Fruit fly (Drosophila melanogaster) whole organism, embryonic: ENCODE measurements around the gene spirit.
A peak's percentile ranks its signal among the peaks of the same experiment; 100 is the strongest.

Experiments used
- Awh ChIP-seq: fragments of 200-800 bp; sonication (Bioruptor generic); IDR thresholded peaks from 2 replicates; pipeline ENCODE4, ENCODE4 v1.3.6; 2022; ENCODE audit warnings: missing biosample characterization, missing genetic modification characterization
- BtbVII ChIP-seq: fragments of 200-800 bp; sonication (Bioruptor generic); optimal IDR thresholded peaks from 3 replicates; lab custom pipeline; 2017; ENCODE audit warnings: missing biosample characterization, mild to moderate bottlenecking, missing genetic modification characterization
- CG1024 ChIP-seq: fragments of 200-800 bp; sonication (Bioruptor generic); IDR thresholded peaks from 2 replicates; pipeline ENCODE4 v1.3.6; 2022; ENCODE audit warnings: missing biosample characterization, missing genetic modification characterization
- CG10979 ChIP-seq: fragments of 200-800 bp; sonication (Bioruptor generic); optimal IDR thresholded peaks from 2 replicates; lab custom pipeline; 2018; ENCODE audit warnings: missing biosample characterization, mild to moderate bottlenecking, missing genetic modification characterization, moderate library complexity
- CG11398 ChIP-seq: fragments of 200-800 bp; sonication (Bioruptor generic); optimal IDR thresholded peaks from 2 replicates; lab custom pipeline; 2016; ENCODE audit warnings: missing biosample characterization, missing genetic modification characterization
- CG12391 ChIP-seq: fragments of 200-800 bp; sonication (Bioruptor generic); optimal IDR thresholded peaks from 3 replicates; lab custom pipeline; 2018; ENCODE audit warnings: missing biosample characterization, mild to moderate bottlenecking, missing genetic modification characterization, moderate library complexity
- CG14441 ChIP-seq: fragments of 200-800 bp; sonication (Bioruptor generic); IDR thresholded peaks from 2 replicates; pipeline ENCODE4 v1.3.6; 2022; ENCODE audit warnings: missing biosample characterization, missing genetic modification characterization
- CG14965 ChIP-seq: fragments of 200-800 bp; sonication (Bioruptor generic); optimal IDR thresholded peaks from 2 replicates; lab custom pipeline; 2016; ENCODE audit warnings: missing biosample characterization, missing genetic modification characterization, borderline replicate concordance
- CG15479 ChIP-seq: fragments of 200-800 bp; sonication (Bioruptor generic); optimal IDR thresholded peaks from 3 replicates; lab custom pipeline; 2019; ENCODE audit warnings: missing biosample characterization, mild to moderate bottlenecking, missing genetic modification characterization, moderate library complexity
- CG1647 ChIP-seq: fragments of 200-800 bp; sonication (Bioruptor generic); optimal IDR thresholded peaks from 3 replicates; lab custom pipeline; 2016; ENCODE audit warnings: missing biosample characterization, missing genetic modification characterization
- CG18599 ChIP-seq: fragments of 200-800 bp; sonication (Bioruptor generic); optimal IDR thresholded peaks from 3 replicates; lab custom pipeline; 2017; ENCODE audit warnings: missing biosample characterization, missing genetic modification characterization, mild to moderate bottlenecking, moderate library complexity, missing genetic modification reagents
- CG33557 ChIP-seq: fragments of 200-800 bp; sonication (Bioruptor generic); optimal IDR thresholded peaks from 2 replicates; lab custom pipeline; 2019; ENCODE audit warnings: missing biosample characterization, mild to moderate bottlenecking, missing genetic modification characterization, moderate library complexity
- CG6765 ChIP-seq: fragments of 200-800 bp; sonication (Bioruptor generic); optimal IDR thresholded peaks from 3 replicates; lab custom pipeline; 2017; ENCODE audit warnings: missing biosample characterization, mild to moderate bottlenecking, missing genetic modification characterization
- CG8281 ChIP-seq: fragments of 200-800 bp; sonication (Bioruptor generic); optimal IDR thresholded peaks from 2 replicates; lab custom pipeline; 2018; ENCODE audit warnings: missing biosample characterization, mild to moderate bottlenecking, missing genetic modification characterization, moderate library complexity
- CG8478 ChIP-seq: fragments of >200 bp; optimal IDR thresholded peaks from 2 replicates; lab custom pipeline; 2018
- CG9797 ChIP-seq: fragments of 200-800 bp; sonication (Bioruptor generic); optimal IDR thresholded peaks from 3 replicates; lab custom pipeline; 2018; ENCODE audit warnings: missing biosample characterization, mild to moderate bottlenecking, missing genetic modification characterization
- CG9932 ChIP-seq: fragments of 200-800 bp; sonication (Bioruptor generic); IDR thresholded peaks from 2 replicates; pipeline ENCODE4 v1.3.6; 2022; ENCODE audit warnings: missing biosample characterization, missing genetic modification characterization
- Dip3 ChIP-seq: fragments of 200-800 bp; sonication (Bioruptor generic); optimal IDR thresholded peaks from 3 replicates; lab custom pipeline; 2016; ENCODE audit warnings: missing biosample characterization, missing genetic modification characterization
- E2f2 ChIP-seq: fragments of 200-800 bp; sonication (Bioruptor generic); IDR thresholded peaks from 2 replicates; pipeline ENCODE4 v1.3.6; 2022; ENCODE audit warnings: missing biosample characterization, missing genetic modification characterization
- Elba2 ChIP-seq: fragments of 200-800 bp; sonication (Bioruptor generic); optimal IDR thresholded peaks from 3 replicates; lab custom pipeline; 2016; ENCODE audit warnings: missing biosample characterization, missing genetic modification characterization
- Hr39 ChIP-seq: fragments of >200 bp; optimal IDR thresholded peaks from 2 replicates; lab custom pipeline; 2017
- Jarid2 ChIP-seq: fragments of 200-800 bp; sonication (Bioruptor generic); optimal IDR thresholded peaks from 3 replicates; lab custom pipeline; 2017; ENCODE audit warnings: mild to moderate bottlenecking, missing biosample characterization, missing genetic modification reagents, missing genetic modification characterization
- Mad ChIP-seq: fragments of 200-800 bp; sonication (Bioruptor generic); optimal IDR thresholded peaks from 2 replicates; lab custom pipeline; 2016; ENCODE audit warnings: missing biosample characterization, missing genetic modification characterization
- Med ChIP-seq: fragments of 200-800 bp; sonication (Bioruptor generic); peaks from one replicate; lab custom pipeline; 2016; ENCODE audit warnings: missing biosample characterization, missing genetic modification characterization, mild to moderate bottlenecking, inconsistent platforms, moderate library complexity
- Meics ChIP-seq: fragments of 200-800 bp; sonication (Bioruptor generic); optimal IDR thresholded peaks from 2 replicates; lab custom pipeline; 2017; ENCODE audit warnings: missing biosample characterization, mild to moderate bottlenecking, missing genetic modification characterization
- Oaz ChIP-seq: fragments of 200-800 bp; sonication (Bioruptor generic); IDR thresholded peaks from 2 replicates; pipeline ENCODE4 v1.3.6; 2022; ENCODE audit warnings: missing biosample characterization, missing genetic modification characterization
- Ptx1 ChIP-seq: fragments of 200-800 bp; sonication (Bioruptor generic); IDR thresholded peaks from 2 replicates; pipeline ENCODE4 v1.3.6; 2022; ENCODE audit warnings: missing biosample characterization, missing genetic modification characterization
- Sin3A ChIP-seq: fragments of >200 bp; optimal IDR thresholded peaks from 2 replicates; lab custom pipeline; 2018
- Stat92E ChIP-seq, 3 experiments: fragments of >200 bp in 2 of 3; fragments of 200-800 bp in 1 of 3; sonication (Bioruptor generic) in 1 of 3; optimal IDR thresholded peaks; 2 replicates each; lab custom pipeline; 2017 to 2019; ENCODE audit warnings: missing biosample characterization in 3 of 3, missing genetic modification characterization in 3 of 3, mild to moderate bottlenecking in 1 of 3, moderate library complexity in 1 of 3
- YL-1 ChIP-seq: fragments of 200-800 bp; sonication (Bioruptor generic); optimal IDR thresholded peaks from 3 replicates; lab custom pipeline; 2017; ENCODE audit warnings: missing biosample characterization, mild to moderate bottlenecking, missing genetic modification characterization
- amos ChIP-seq: fragments of 200-800 bp; sonication (Bioruptor generic); IDR thresholded peaks from 2 replicates; pipeline ENCODE4 v1.3.6; 2022; ENCODE audit warnings: missing biosample characterization, missing genetic modification characterization; ENCODE audit not compliant: partially characterized antibody
- bbx ChIP-seq: fragments of 200-800 bp; sonication (Bioruptor generic); IDR thresholded peaks from 2 replicates; pipeline ENCODE4 v1.3.6; 2022; ENCODE audit warnings: missing biosample characterization, missing genetic modification characterization; ENCODE audit not compliant: partially characterized antibody
- dimm ChIP-seq: fragments of 200-800 bp; sonication (Bioruptor generic); IDR thresholded peaks from 2 replicates; pipeline ENCODE4 v1.3.6; 2022; ENCODE audit warnings: missing biosample characterization, missing genetic modification characterization
- dmrt99B ChIP-seq: fragments of 200-800 bp; sonication (Bioruptor generic); optimal IDR thresholded peaks from 2 replicates; lab custom pipeline; 2018; ENCODE audit warnings: missing biosample characterization, mild to moderate bottlenecking, missing genetic modification characterization, moderate library complexity
- fd102C ChIP-seq: fragments of 200-800 bp; sonication (Bioruptor generic); optimal IDR thresholded peaks from 2 replicates; lab custom pipeline; 2018; ENCODE audit warnings: missing biosample characterization, mild to moderate bottlenecking, missing genetic modification characterization, moderate library complexity
- fd96Cb ChIP-seq: fragments of 200-800 bp; sonication (Bioruptor generic); optimal IDR thresholded peaks from 2 replicates; lab custom pipeline; 2018; ENCODE audit warnings: missing biosample characterization, mild to moderate bottlenecking, missing genetic modification characterization, moderate library complexity
- gt ChIP-seq: fragments of 200-800 bp; sonication (Bioruptor generic); IDR thresholded peaks from 2 replicates; pipeline ENCODE4 v1.3.6; 2022; ENCODE audit warnings: missing biosample characterization, missing genetic modification characterization
- jigr1 ChIP-seq: fragments of 200-800 bp; sonication (Bioruptor generic); IDR thresholded peaks from 3 replicates; pipeline ENCODE4 v1.3.6; 2022; ENCODE audit warnings: missing biosample characterization, missing genetic modification characterization
- kah ChIP-seq: fragments of 200-800 bp; sonication (Bioruptor generic); optimal IDR thresholded peaks from 2 replicates; lab custom pipeline; 2018; ENCODE audit warnings: missing biosample characterization, mild to moderate bottlenecking, missing genetic modification characterization
- luna ChIP-seq: fragments of 200-800 bp; sonication (Bioruptor generic); optimal IDR thresholded peaks from 2 replicates; lab custom pipeline; 2016; ENCODE audit warnings: missing biosample characterization, missing genetic modification characterization
- org-1 ChIP-seq: fragments of 200-800 bp; sonication (Bioruptor generic); optimal IDR thresholded peaks from 2 replicates; lab custom pipeline; 2017; ENCODE audit warnings: missing biosample characterization, missing genetic modification characterization
- rib ChIP-seq: fragments of 200-800 bp; sonication (Bioruptor generic); IDR thresholded peaks from 2 replicates; pipeline ENCODE4 v1.3.6; 2022; ENCODE audit warnings: missing biosample characterization, missing genetic modification characterization
- row ChIP-seq: fragments of 200-800 bp; sonication (Bioruptor generic); IDR thresholded peaks from 3 replicates; pipeline ENCODE4 v1.3.6; 2022; ENCODE audit warnings: missing biosample characterization, missing genetic modification characterization
- sens ChIP-seq: fragments of 200-800 bp; sonication (Bioruptor generic); peaks from one replicate; lab custom pipeline; 2016; ENCODE audit warnings: missing biosample characterization, missing genetic modification characterization
- seq ChIP-seq: fragments of 200-800 bp; sonication (Bioruptor generic); IDR thresholded peaks from 2 replicates; pipeline ENCODE4 v1.3.6; 2022; ENCODE audit warnings: missing biosample characterization, missing genetic modification characterization
- sna ChIP-seq: fragments of 200-800 bp; sonication (Bioruptor generic); IDR thresholded peaks from 2 replicates; pipeline ENCODE4 v1.3.6; 2022; ENCODE audit warnings: missing biosample characterization, missing genetic modification characterization; ENCODE audit not compliant: partially characterized antibody
- sqz ChIP-seq: fragments of 200-800 bp; sonication (Bioruptor generic); optimal IDR thresholded peaks from 3 replicates; lab custom pipeline; 2018; ENCODE audit warnings: missing biosample characterization, mild to moderate bottlenecking, missing genetic modification characterization
- ssp ChIP-seq: fragments of 200-800 bp; sonication (Bioruptor generic); IDR thresholded peaks from 2 replicates; pipeline ENCODE4 v1.3.6; 2022; ENCODE audit warnings: missing biosample characterization, missing genetic modification characterization
- tgo ChIP-seq: fragments of 200-800 bp; sonication (Bioruptor generic); IDR thresholded peaks from 3 replicates; pipeline ENCODE4 v1.3.6; 2022; ENCODE audit warnings: missing biosample characterization, missing genetic modification characterization
- tll ChIP-seq, 2 experiments: fragments of 200-800 bp in 1 of 2; fragments of >200 bp in 1 of 2; sonication (Bioruptor generic) in 1 of 2; optimal IDR thresholded peaks; 2 replicates each; lab custom pipeline; 2017 to 2019; ENCODE audit warnings: missing biosample characterization in 2 of 2, missing genetic modification characterization in 2 of 2, mild to moderate bottlenecking in 1 of 2, moderate library complexity in 1 of 2

spirit gene

dm6 chrX:8542728-8543127, 30.7 kb downstream of the spirit start (continued):
- TF ChIP-seq Hr39 (lab: Kevin White, UChicago) (no peak), dimm (GFP tag; lab: Robert Waterston, UW) (0 out of 2 replicates have a peak, but pooled peaks have one; percentile 10), Oaz (0 out of 2 replicates have a peak, but pooled peaks have one; percentile 17), CG10979 (tag; lab: Kevin White, UChicago) (peak; percentile 22), Ptx1 (peak; percentile 49), CG9932 (GFP tag; lab: Robert Waterston, UW) (peak; percentile 33; the same call in 1 of the 2 replicates), row (GFP tag; lab: Robert Waterston, UW) (peak; percentile 67)
- TF ChIP-seq, all 482 proteins: peak for 98

dm6 chrX:8541985-8542384, 31.4 kb downstream of the spirit start:
- TF ChIP-seq CG18599 (GFP tag; lab: Kevin White, UChicago), result peak; percentile 90
- no peak for TF ChIP-seq Elba2 (GFP tag; lab: Kevin White, UChicago)
- TF ChIP-seq CG14441, result peak; percentile 58
- TF ChIP-seq CG1647 (GFP tag; lab: Kevin White, UChicago), result no peak
- TF ChIP-seq rib (GFP tag; lab: Robert Waterston, UW), result no peak
- no peak for TF ChIP-seq Dip3
- TF ChIP-seq dmrt99B, result peak; percentile 78
- TF ChIP-seq dimm (GFP tag; lab: Robert Waterston, UW), result no peak
- TF ChIP-seq Awh (GFP tag; lab: Robert Waterston, UW), result no peak
- TF ChIP-seq CG11398, result no peak
- TF ChIP-seq CG15479 (GFP tag; lab: Kevin White, UChicago), result no peak
- TF ChIP-seq CG1024 (GFP tag; lab: Robert Waterston, UW), result no peak
- TF ChIP-seq Meics (GFP tag; lab: Kevin White, UChicago), result peak; percentile 82
- TF ChIP-seq E2f2 (GFP tag; lab: Robert Waterston, UW), result peak; percentile 46; the same call in 1 of the 2 replicates
- TF ChIP-seq Mad, result no peak
- TF ChIP-seq seq, result peak; percentile 35; the same call in 1 of the 2 replicates
- peak; percentile 60 for TF ChIP-seq CG12391 (tag; lab: Kevin White, UChicago)
- TF ChIP-seq Jarid2 (GFP tag; lab: Kevin White, UChicago), result no peak
- TF ChIP-seq CG8281 (tag; lab: Kevin White, UChicago), result peak; percentile 29
- TF ChIP-seq tll (GFP tag; optimal IDR thresholded peaks at IDR 0.05; lab: Kevin White, UChicago), result no peak
- peak; percentile 27 for TF ChIP-seq CG10979 (tag; lab: Kevin White, UChicago)
- no peak for TF ChIP-seq CG6765 (GFP tag; lab: Kevin White, UChicago)
- TF ChIP-seq gt, result no peak
- TF ChIP-seq Sin3A (lab: Kevin White, UChicago), result no peak
- TF ChIP-seq BtbVII (GFP tag; lab: Kevin White, UChicago), result peak; percentile 65
- no peak for TF ChIP-seq amos (GFP tag; lab: Robert Waterston, UW)
- peak; percentile 73 for TF ChIP-seq sens
- TF ChIP-seq ssp (GFP tag; lab: Robert Waterston, UW), result no peak
- peak; percentile 53 for TF ChIP-seq fd96Cb (tag; lab: Kevin White, UChicago)
- TF ChIP-seq CG9797 (GFP tag; lab: Kevin White, UChicago), result no peak
- no peak for TF ChIP-seq CG14965
- peak; percentile 0 for TF ChIP-seq sqz (GFP tag; lab: Kevin White, UChicago)
- TF ChIP-seq CG8478 (lab: Kevin White, UChicago), result no peak
- peak; percentile 45 for TF ChIP-seq org-1 (GFP tag; lab: Kevin White, UChicago)
- TF ChIP-seq Stat92E (GFP tag; optimal IDR thresholded peaks at IDR 0.05; lab: Kevin White, UChicago), result no peak
- TF ChIP-seq Med, result peak; percentile 79
- TF ChIP-seq kah (GFP tag; lab: Kevin White, UChicago), result no peak
- no peak for TF ChIP-seq bbx (GFP tag; lab: Robert Waterston, UW)
- no peak for TF ChIP-seq luna
- TF ChIP-seq jigr1 (GFP tag; lab: Robert Waterston, UW), result no peak
- TF ChIP-seq YL-1 (GFP tag; lab: Kevin White, UChicago), result no peak
- no peak for TF ChIP-seq fd102C (GFP tag; lab: Kevin White, UChicago)
- TF ChIP-seq tgo, result peak; percentile 31; the same call in 1 of the 3 replicates
- TF ChIP-seq CG33557 (GFP tag; lab: Kevin White, UChicago), result no peak
- TF ChIP-seq sna (GFP tag; lab: Robert Waterston, UW), result no peak
